Fruit fly (Drosophila melanogaster): ENCODE results near the gene Rh5.

DNA sequence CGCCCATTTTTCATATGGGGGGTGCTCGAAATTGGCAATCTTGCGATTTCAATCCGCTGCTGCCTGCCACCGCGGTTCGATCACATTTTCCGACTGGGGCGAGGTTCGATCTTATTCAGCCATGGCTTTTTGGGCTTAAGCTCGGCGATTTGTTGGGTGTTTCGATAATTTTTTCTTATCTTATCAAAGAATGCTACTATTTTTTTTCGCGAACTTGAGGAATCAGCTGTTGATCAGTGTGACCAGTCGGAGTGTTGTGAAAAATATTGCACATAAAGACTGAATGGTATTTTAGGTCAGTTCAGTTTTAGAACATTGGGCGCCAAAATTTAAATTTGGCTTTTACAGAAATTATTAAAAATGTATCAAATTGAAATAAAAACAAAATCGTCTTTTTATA is 12.8 kb downstream of the Rh5 start, which contains the start of gene Wdr81:
- TF ChIP-seq Mnt (GFP tag; optimal IDR thresholded peaks at IDR 0.05) (no peak), CG14711 (tag; optimal IDR thresholded peaks at IDR 0.05) (no peak), tj (GFP tag; optimal IDR thresholded peaks at IDR 0.05) (no peak), CG12768 (GFP tag; optimal IDR thresholded peaks at IDR 0.05) (no peak), CG5204 (GFP tag; optimal IDR thresholded peaks at IDR 0.05) (no peak)
